Worm (Caenorhabditis elegans) whole organism, young adult: ENCODE data around the gene srr-3.
A peak's percentile ranks its signal among the peaks of the same experiment; 100 is the strongest.

Experiments
- B0035.1 ChIP-seq: sonication (generic microtip); optimal IDR thresholded peaks from 2 replicates; lab custom pipeline; 2016; ENCODE audit warnings: missing genetic modification characterization, mild to moderate bottlenecking, missing compliant biosample characterization, missing genotype, missing genetic modification reagents
- B0261.1 ChIP-seq: sonication (generic microtip); optimal IDR thresholded peaks from 2 replicates; lab custom pipeline; 2016; ENCODE audit warnings: mild to moderate bottlenecking, missing genetic modification characterization, moderate library complexity, missing compliant biosample characterization
- F22D6.2 ChIP-seq: sonication (generic microtip); optimal IDR thresholded peaks from 2 replicates; lab custom pipeline; 2016; ENCODE audit warnings: mild to moderate bottlenecking, missing genetic modification characterization, missing compliant biosample characterization
- F57C9.4 ChIP-seq: sonication (generic microtip); optimal IDR thresholded peaks from 2 replicates; lab custom pipeline; 2017; ENCODE audit warnings: mild to moderate bottlenecking, missing genetic modification characterization, missing compliant biosample characterization
- Y56A3A.18 ChIP-seq: fragments of 200-800 bp; sonication (Bioruptor generic); IDR thresholded peaks from 2 replicates; pipeline ENCODE4 v1.3.6; 2022; ENCODE audit warnings: missing genetic modification reagents, missing genetic modification characterization, missing compliant biosample characterization
- Y95B8A.8 ChIP-seq: fragments of 200-800 bp; sonication (Bioruptor generic); IDR thresholded peaks from 2 replicates; pipeline ENCODE4 v1.3.6; 2022; ENCODE audit warnings: missing genetic modification reagents, missing genetic modification characterization, missing compliant biosample characterization
- ZK185.1 ChIP-seq: sonication (generic microtip); optimal IDR thresholded peaks from 2 replicates; lab custom pipeline; 2016; ENCODE audit warnings: mild to moderate bottlenecking, missing genetic modification characterization, missing compliant biosample characterization; ENCODE audit not compliant: poor library complexity, severe bottlenecking
- ama-1 ChIP-seq, 3 experiments: fragments of 150-350 bp in 1 of 3; sonication (generic microtip) in 2 of 3; optimal IDR thresholded peaks; 2 replicates each; lab custom pipeline; 2014 to 2018; ENCODE audit warnings: missing biosample characterization in 2 of 3, missing genetic modification characterization in 2 of 3, missing genetic modification reagents in 2 of 3
- ceh-40 ChIP-seq: fragments of 200-800 bp; sonication (Bioruptor generic); IDR thresholded peaks from 2 replicates; pipeline ENCODE4 v1.3.6; 2022; ENCODE audit warnings: missing genetic modification characterization, missing compliant biosample characterization
- chd-7 ChIP-seq: sonication (generic microtip); optimal IDR thresholded peaks from 2 replicates; lab custom pipeline; 2016; ENCODE audit warnings: mild to moderate bottlenecking, missing genetic modification characterization, moderate library complexity, missing compliant biosample characterization
- die-1 ChIP-seq: sonication (generic microtip); optimal IDR thresholded peaks from 2 replicates; lab custom pipeline; 2016; ENCODE audit warnings: missing genotype, mild to moderate bottlenecking, missing genetic modification characterization, missing compliant biosample characterization
- efl-1 ChIP-seq: fragments of 150-350 bp; optimal IDR thresholded peaks from 2 replicates; lab custom pipeline; 2014; ENCODE audit warnings: missing biosample characterization, missing genetic modification reagents, missing genetic modification characterization
- egl-44 ChIP-seq: fragments of 200-800 bp; sonication (Bioruptor generic); IDR thresholded peaks from 2 replicates; pipeline ENCODE4 v1.3.6; 2022; ENCODE audit warnings: missing genetic modification reagents, missing genetic modification characterization, missing compliant biosample characterization
- hlh-12 ChIP-seq: sonication (generic microtip); optimal IDR thresholded peaks from 2 replicates; lab custom pipeline; 2016; ENCODE audit warnings: missing genetic modification characterization, missing compliant biosample characterization
- lin-26 ChIP-seq: fragments of 200-800 bp; sonication (Bioruptor generic); IDR thresholded peaks from 2 replicates; pipeline ENCODE4 v1.3.6; 2022; ENCODE audit warnings: missing genetic modification reagents, missing genetic modification characterization, missing compliant biosample characterization
- madf-8 ChIP-seq: fragments of 200-800 bp; sonication (Bioruptor generic); conservative IDR thresholded peaks from 2 replicates; pipeline ENCODE4 v1.3.6; 2022; ENCODE audit warnings: missing genetic modification reagents, missing genetic modification characterization, missing compliant biosample characterization
- nfya-1 ChIP-seq: sonication (generic microtip); optimal IDR thresholded peaks from 2 replicates; lab custom pipeline; 2017; ENCODE audit warnings: antibody characterized with exemption, missing compliant biosample characterization, missing genetic modification characterization, borderline replicate concordance; ENCODE audit not compliant: insufficient read depth
- nfyb-1 ChIP-seq: fragments of 200-800 bp; sonication (Bioruptor generic); IDR thresholded peaks from 2 replicates; pipeline ENCODE4 v1.3.6; 2022; ENCODE audit warnings: missing genetic modification reagents, missing genetic modification characterization, missing compliant biosample characterization
- nhr-179 ChIP-seq: sonication (generic microtip); optimal IDR thresholded peaks from 2 replicates; lab custom pipeline; 2016; ENCODE audit warnings: mild to moderate bottlenecking, missing genetic modification characterization, missing compliant biosample characterization
- nhr-27 ChIP-seq: fragments of 200-800 bp; sonication (Bioruptor generic); optimal IDR thresholded peaks from 2 replicates; lab custom pipeline; 2018; ENCODE audit warnings: mild to moderate bottlenecking, missing genetic modification characterization, moderate library complexity, missing compliant biosample characterization
- pbrm-1 ChIP-seq: fragments of 200-800 bp; sonication (Bioruptor generic); IDR thresholded peaks from 2 replicates; pipeline ENCODE4 v1.3.6; 2022; ENCODE audit warnings: missing genetic modification reagents, missing genetic modification characterization, missing compliant biosample characterization
- rpc-1 ChIP-seq, 2 experiments: fragments of 150-350 bp in 1 of 2; sonication (generic microtip) in 1 of 2; optimal IDR thresholded peaks; 2 replicates each; lab custom pipeline; 2014 to 2018; ENCODE audit warnings: missing biosample characterization in 1 of 2, missing genetic modification characterization in 1 of 2, missing genetic modification reagents in 1 of 2, missing genotype in 1 of 2
- snpc-1.1 ChIP-seq: sonication (generic microtip); optimal IDR thresholded peaks from 2 replicates; lab custom pipeline; 2017; ENCODE audit warnings: missing genetic modification characterization, mild to moderate bottlenecking, missing compliant biosample characterization, antibody characterized with exemption, moderate library complexity, missing genotype, missing genetic modification reagents; ENCODE audit not compliant: insufficient read depth
- snpc-4 ChIP-seq, 5 experiments: fragments of 150-350 bp in 1 of 5; sonication (generic microtip) in 4 of 5; optimal IDR thresholded peaks; 2 replicates each; lab custom pipeline; 2014 to 2018; ENCODE audit warnings: missing genetic modification characterization in 5 of 5, missing biosample characterization in 3 of 5, antibody characterized with exemption in 2 of 5, mild to moderate bottlenecking in 2 of 5, missing compliant biosample characterization in 2 of 5, missing genotype in 2 of 5, moderate library complexity in 2 of 5, missing genetic modification reagents in 1 of 5
- tbp1 ChIP-seq: fragments of 200-800 bp; sonication (Bioruptor generic); optimal IDR thresholded peaks from 2 replicates; lab custom pipeline; 2018; ENCODE audit warnings: mild to moderate bottlenecking, missing genetic modification characterization, missing compliant biosample characterization
- xnd-1 ChIP-seq: sonication (generic microtip); optimal IDR thresholded peaks from 2 replicates; lab custom pipeline; 2016; ENCODE audit warnings: missing genotype, missing genetic modification reagents, missing genetic modification characterization, missing compliant biosample characterization
- ztf-28 ChIP-seq: fragments of 200-800 bp; sonication (Bioruptor generic); IDR thresholded peaks from 2 replicates; pipeline ENCODE4 v1.3.6; 2022; ENCODE audit warnings: missing genetic modification reagents, missing genetic modification characterization, missing compliant biosample characterization

The srr-3 gene

ce11 chrV:16474686-16475085 lies 33.9 kb downstream of the srr-3 start:
- TF ChIP-seq tbp1 (GFP tag; lab: Kevin White, UChicago) (peak; percentile 82), lin-26 (GFP tag; lab: Robert Waterston, UW) (0 out of 2 replicates have a peak, but pooled peaks have one; percentile 14), nfyb-1 (GFP tag; lab: Robert Waterston, UW) (0 out of 2 replicates have a peak, but pooled peaks have one; percentile 23), rpc-1 (optimal IDR thresholded peaks at IDR 0.05; lab: Kevin White, UChicago) (peak; percentile 4), rpc-1 (tag; optimal IDR thresholded peaks at IDR 0.05; lab: Kevin White, UChicago) (peak; percentile 55), pbrm-1 (GFP tag; lab: Robert Waterston, UW) (0 out of 2 replicates have a peak, but pooled peaks have one; percentile 24), Y56A3A.18 (0 out of 2 replicates have a peak, but pooled peaks have one; percentile 49), B0261.1 (tag; lab: Kevin White, UChicago) (peak; percentile 62)

ce11 chrV:16471995-16472563 lies 36.5 kb downstream of the srr-3 start, which contains the start of gene srw-35:
TSS of gene srw-35 (plus strand) at chrV:16472513.
- 0 out of 2 replicates have a peak, but pooled peaks have one; percentile 14 for TF ChIP-seq ztf-28
- peak; percentile 76 for TF ChIP-seq snpc-1.1 (tag; lab: Kevin White, UChicago)
- TF ChIP-seq snpc-4 (GFP tag; optimal IDR thresholded peaks at IDR 0.05; lab: Kevin White, UChicago), result peak; percentile 26
- TF ChIP-seq snpc-4 (tag; optimal IDR thresholded peaks at IDR 0.05; lab: Kevin White, UChicago), result peak in 3 of 4 experiments; percentile 23 to 94 (median 82)
- TF ChIP-seq Y95B8A.8 (GFP tag; lab: Robert Waterston, UW), result no peak
- TF ChIP-seq ceh-40, result no peak

- TF ChIP-seq snpc-1.1 (tag; lab: Kevin White, UChicago) (no peak), nhr-27 (tag; lab: Kevin White, UChicago) (no peak), efl-1 (GFP tag; lab: Kevin White, UChicago) (no peak), ZK185.1 (tag; lab: Kevin White, UChicago) (no peak), xnd-1 (tag; lab: Kevin White, UChicago) (no peak), F57C9.4 (tag; lab: Kevin White, UChicago) (no peak), B0035.1 (tag; lab: Kevin White, UChicago) (no peak), nfya-1 (tag; lab: Kevin White, UChicago) (no peak), hlh-12 (tag; lab: Kevin White, UChicago) (no peak), F22D6.2 (tag; lab: Kevin White, UChicago) (no peak), madf-8 (no peak), pbrm-1 (GFP tag; lab: Robert Waterston, UW) (no peak), egl-44 (no peak), chd-7 (tag; lab: Kevin White, UChicago) (no peak)
Measured at ce11 chrV:16470916-16471315, 37.7 kb downstream of the srr-3 start, which contains the start of gene srh-138. TSS of gene srh-138 (minus strand) at chrV:16471016.

- TF ChIP-seq die-1 (tag; lab: Kevin White, UChicago), result no peak
Measured at ce11 chrV:16467840-16468239, 40.7 kb downstream of the srr-3 start, which contains the start of gene sru-44. TSS of gene sru-44 (minus strand) at chrV:16467940.

ce11 chrV:16460866-16461265 lies 47.7 kb downstream of the srr-3 start, which contains the start of gene srh-142:
TSS of gene srh-142 (minus strand) at chrV:16460966.
- no peak for TF ChIP-seq F57C9.4 (tag; lab: Kevin White, UChicago)
- TF ChIP-seq ama-1 (optimal IDR thresholded peaks at IDR 0.05; lab: Kevin White, UChicago), result no peak
- TF ChIP-seq ama-1 (GFP tag; optimal IDR thresholded peaks at IDR 0.05; lab: Kevin White, UChicago), result no peak
- TF ChIP-seq nhr-179 (tag; lab: Kevin White, UChicago), result no peak
